Worm (Caenorhabditis elegans) whole organism, early embryonic: ENCODE results near the gene mex-1.

Experiments
- B0310.2 ChIP-seq: sonication (generic microtip); optimal IDR thresholded peaks from 2 replicates; lab custom pipeline; 2016; ENCODE audit warnings: mild to moderate bottlenecking, missing genetic modification characterization, missing compliant biosample characterization
- aly-1 ChIP-seq: sonication (generic microtip); optimal IDR thresholded peaks from 2 replicates; lab custom pipeline; 2016; ENCODE audit warnings: missing genetic modification characterization, missing compliant biosample characterization
- ama-1 ChIP-seq: fragments of 150-350 bp; optimal IDR thresholded peaks from 2 replicates; lab custom pipeline; 2014
- ceh-13 ChIP-seq: fragments of 200-800 bp; sonication (Bioruptor generic); optimal IDR thresholded peaks from 2 replicates; lab custom pipeline; 2018; ENCODE audit warnings: mild to moderate bottlenecking, missing genetic modification characterization, missing compliant biosample characterization
- ceh-36 ChIP-seq: sonication (generic microtip); optimal IDR thresholded peaks from 2 replicates; lab custom pipeline; 2016; ENCODE audit warnings: missing genetic modification characterization, inconsistent platforms, missing compliant biosample characterization
- flt-1 ChIP-seq: fragments of 200-800 bp; sonication (Bioruptor generic); IDR thresholded peaks from 2 replicates; pipeline ENCODE4 v1.3.6; 2022; ENCODE audit warnings: missing genetic modification characterization, missing compliant biosample characterization
- hmg-4 ChIP-seq: fragments of 200-800 bp; sonication (Bioruptor generic); optimal IDR thresholded peaks from 2 replicates; lab custom pipeline; 2018; ENCODE audit warnings: mild to moderate bottlenecking, missing genetic modification characterization, missing compliant biosample characterization
- hnd-1 ChIP-seq: sonication (generic microtip); optimal IDR thresholded peaks from 2 replicates; lab custom pipeline; 2016; ENCODE audit warnings: missing genetic modification characterization, missing compliant biosample characterization
- pes-1 ChIP-seq: fragments of 200-800 bp; sonication (Bioruptor generic); IDR thresholded peaks from 2 replicates; pipeline ENCODE4 v1.3.6; 2022; ENCODE audit warnings: missing genetic modification reagents, missing genetic modification characterization, missing compliant biosample characterization
- scrt-1 ChIP-seq: fragments of 200-800 bp; sonication (Bioruptor generic); IDR thresholded peaks from 2 replicates; pipeline ENCODE4 v1.3.6; 2022; ENCODE audit warnings: missing genetic modification characterization, missing compliant biosample characterization
- sea-1 ChIP-seq: fragments of 200-800 bp; sonication (Bioruptor generic); conservative IDR thresholded peaks from 2 replicates; pipeline ENCODE4 v1.3.6; 2022; ENCODE audit warnings: missing genetic modification characterization, missing compliant biosample characterization
- tbx-11 ChIP-seq: fragments of 200-800 bp; sonication (Bioruptor generic); IDR thresholded peaks from 2 replicates; pipeline ENCODE4 v1.3.6; 2022; ENCODE audit warnings: missing genetic modification characterization, missing compliant biosample characterization
- tbx-37 ChIP-seq: fragments of 200-800 bp; sonication (Bioruptor generic); conservative IDR thresholded peaks from 2 replicates; pipeline ENCODE4 v1.3.6; 2022; ENCODE audit warnings: missing genetic modification reagents, missing genetic modification characterization, missing compliant biosample characterization
- tra-4 ChIP-seq: sonication (generic microtip); optimal IDR thresholded peaks from 2 replicates; lab custom pipeline; 2017; ENCODE audit warnings: missing genetic modification characterization, missing compliant biosample characterization

ce11 chrII:12005981-12006380 lies 37.5 kb downstream of the mex-1 start:
- TF ChIP-seq pes-1 (no peak), ama-1 (no peak), tra-4 (tag; lab: Kevin White, UChicago) (no peak), sea-1 (GFP tag; lab: Robert Waterston, UW) (no peak), scrt-1 (GFP tag; lab: Robert Waterston, UW) (no peak), tbx-11 (GFP tag; lab: Robert Waterston, UW) (no peak), B0310.2 (tag; lab: Kevin White, UChicago) (no peak), hnd-1 (no peak), ceh-36 (tag; lab: Kevin White, UChicago) (no peak), flt-1 (GFP tag; lab: Robert Waterston, UW) (no peak), hmg-4 (GFP tag; lab: Kevin White, UChicago) (no peak), ceh-13 (GFP tag; lab: Kevin White, UChicago) (no peak), tbx-37 (GFP tag; lab: Robert Waterston, UW) (no peak), aly-1 (tag; lab: Kevin White, UChicago) (no peak)
